Fruit fly (Drosophila melanogaster) whole organism, adult: ENCODE results near the gene PIG-T.

Experiments used
- CG11617 ChIP-seq: fragments of 200-800 bp; sonication (Bioruptor generic); optimal IDR thresholded peaks from 2 replicates; lab custom pipeline; 2017; ENCODE audit warnings: mild to moderate bottlenecking, missing biosample characterization, missing genetic modification reagents, missing genetic modification characterization
- CG12768 ChIP-seq: fragments of 200-800 bp; sonication (Bioruptor generic); optimal IDR thresholded peaks from 2 replicates; lab custom pipeline; 2017; ENCODE audit warnings: missing biosample characterization, missing genetic modification characterization, mild to moderate bottlenecking, moderate library complexity, missing genetic modification reagents
- CG14711 ChIP-seq: fragments of 200-800 bp; sonication (Bioruptor generic); optimal IDR thresholded peaks from 2 replicates; lab custom pipeline; 2018; ENCODE audit warnings: missing biosample characterization, mild to moderate bottlenecking, missing genetic modification characterization, moderate library complexity
- CG1620 ChIP-seq: fragments of 200-800 bp; sonication (Bioruptor generic); optimal IDR thresholded peaks from 2 replicates; lab custom pipeline; 2016; ENCODE audit warnings: missing biosample characterization, missing genetic modification characterization
- CG33017 ChIP-seq: fragments of 200-800 bp; sonication (Bioruptor generic); optimal IDR thresholded peaks from 2 replicates; lab custom pipeline; 2018; ENCODE audit warnings: missing biosample characterization, mild to moderate bottlenecking, missing genetic modification characterization, moderate library complexity
- CG5204 ChIP-seq: fragments of 200-800 bp; sonication (Bioruptor generic); optimal IDR thresholded peaks from 2 replicates; lab custom pipeline; 2016; ENCODE audit warnings: missing biosample characterization, missing genetic modification characterization
- CG7045 ChIP-seq: fragments of 200-800 bp; sonication (Bioruptor generic); optimal IDR thresholded peaks from 2 replicates; lab custom pipeline; 2017; ENCODE audit warnings: missing biosample characterization, mild to moderate bottlenecking, missing genetic modification characterization
- CG7101 ChIP-seq: fragments of 200-800 bp; sonication (Bioruptor generic); optimal IDR thresholded peaks from 2 replicates; lab custom pipeline; 2018; ENCODE audit warnings: missing biosample characterization, mild to moderate bottlenecking, missing genetic modification characterization, moderate library complexity
- Clk ChIP-seq: fragments of 200-800 bp; sonication (Bioruptor generic); optimal IDR thresholded peaks from 2 replicates; lab custom pipeline; 2017; ENCODE audit warnings: missing biosample characterization, missing genetic modification characterization
- Crg-1 ChIP-seq: fragments of 200-800 bp; sonication (Bioruptor generic); optimal IDR thresholded peaks from 2 replicates; lab custom pipeline; 2016; ENCODE audit warnings: missing biosample characterization, missing genetic modification characterization
- Hr96 ChIP-seq: fragments of 200-800 bp; sonication (Bioruptor generic); optimal IDR thresholded peaks from 2 replicates; lab custom pipeline; 2016; ENCODE audit warnings: missing biosample characterization, missing genetic modification characterization
- Mnt ChIP-seq: fragments of 200-800 bp; sonication (Bioruptor generic); optimal IDR thresholded peaks from 2 replicates; lab custom pipeline; 2016; ENCODE audit warnings: missing biosample characterization, mild to moderate bottlenecking, missing genetic modification characterization
- bab1 ChIP-seq: fragments of 200-800 bp; sonication (Bioruptor generic); optimal IDR thresholded peaks from 3 replicates; lab custom pipeline; 2019; ENCODE audit warnings: missing biosample characterization, mild to moderate bottlenecking, missing genetic modification characterization, moderate library complexity
- cic ChIP-seq: fragments of 200-800 bp; sonication (Bioruptor generic); optimal IDR thresholded peaks from 2 replicates; lab custom pipeline; 2017; ENCODE audit warnings: missing biosample characterization, mild to moderate bottlenecking, missing genetic modification characterization, moderate library complexity
- cnc ChIP-seq, 2 experiments: fragments of >200 bp; optimal IDR thresholded peaks; 2 replicates each; lab custom pipeline; 2017
- kay ChIP-seq: fragments of 200-800 bp; sonication (Bioruptor generic); peaks from one replicate; lab custom pipeline; 2016; ENCODE audit warnings: missing biosample characterization, missing genetic modification characterization, borderline replicate concordance
- ovo ChIP-seq: fragments of 200-800 bp; sonication (Bioruptor generic); optimal IDR thresholded peaks from 2 replicates; lab custom pipeline; 2016; ENCODE audit warnings: missing biosample characterization, missing genetic modification characterization
- pad ChIP-seq: fragments of 200-800 bp; sonication (Bioruptor generic); optimal IDR thresholded peaks from 3 replicates; lab custom pipeline; 2017; ENCODE audit warnings: missing biosample characterization, missing genetic modification characterization, mild to moderate bottlenecking, moderate library complexity, missing genetic modification reagents
- tj ChIP-seq: fragments of 200-800 bp; sonication (Bioruptor generic); optimal IDR thresholded peaks from 3 replicates; lab custom pipeline; 2017; ENCODE audit warnings: missing biosample characterization, mild to moderate bottlenecking, missing genetic modification characterization, moderate library complexity
- toe ChIP-seq: fragments of 200-800 bp; sonication (Bioruptor generic); optimal IDR thresholded peaks from 2 replicates; lab custom pipeline; 2016; ENCODE audit warnings: missing biosample characterization, missing genetic modification characterization

PIG-T gene

DNA sequence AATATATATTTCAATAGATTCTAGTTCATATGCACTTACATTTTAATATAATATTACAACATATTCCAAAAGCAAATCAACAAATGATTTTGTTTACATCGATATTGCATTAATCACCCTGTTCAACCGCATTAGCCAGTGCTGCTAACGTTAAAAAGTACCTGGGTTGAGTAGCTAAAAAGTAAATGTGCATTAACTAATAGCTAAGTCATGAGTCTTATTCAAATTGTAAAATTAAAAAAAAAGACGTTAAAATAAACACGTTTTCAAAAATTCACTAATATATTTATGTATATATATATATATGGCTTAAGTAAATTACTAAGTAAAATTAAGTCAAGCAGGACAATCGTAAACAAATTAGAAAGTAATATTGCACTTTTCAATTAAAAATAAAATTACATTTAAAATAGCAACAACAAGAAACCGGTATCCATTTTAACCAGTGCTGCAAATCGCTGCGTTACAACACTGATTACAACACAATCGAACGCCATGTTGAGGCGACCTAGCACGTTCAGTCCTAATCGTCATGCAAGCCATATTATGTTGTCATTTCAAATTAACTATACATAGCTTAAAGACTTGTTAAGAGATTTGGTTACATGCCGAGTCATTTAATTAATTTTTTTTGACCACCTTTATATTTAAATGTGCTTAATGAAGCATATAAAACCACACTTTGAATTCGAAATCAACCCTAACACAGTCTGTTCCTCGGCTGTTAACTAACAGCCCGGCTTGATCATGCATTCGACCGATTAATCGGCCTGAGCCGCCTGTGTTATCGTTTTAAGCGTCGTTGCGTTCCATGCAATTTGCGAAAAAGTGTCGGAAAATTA, 8.7 kb downstream of the PIG-T start, which contains the start of gene CG10555:
TSS of gene CG10555 (plus strand) at position 764 of the 842 bp plus-strand sequence.
- TF ChIP-seq Clk (peak; percentile 72), pad (GFP tag; lab: Kevin White, UChicago) (peak; percentile 82), toe (GFP tag; lab: Kevin White, UChicago) (peak; percentile 88), CG7101 (tag; lab: Kevin White, UChicago) (peak; percentile 81), CG33017 (tag; lab: Kevin White, UChicago) (no peak), Hr96 (GFP tag; lab: Kevin White, UChicago) (no peak), CG12768 (GFP tag; lab: Kevin White, UChicago) (peak; percentile 63), CG14711 (tag; lab: Kevin White, UChicago) (peak; percentile 81), Mnt (GFP tag; lab: Kevin White, UChicago) (peak; percentile 82), kay (no peak), CG5204 (GFP tag; lab: Kevin White, UChicago) (peak; percentile 79), CG7045 (peak; percentile 69), cnc (optimal IDR thresholded peaks at IDR 0.05; lab: Kevin White, UChicago) (no peak), CG1620 (GFP tag; lab: Kevin White, UChicago) (peak; percentile 93), bab1 (GFP tag; lab: Kevin White, UChicago) (peak; percentile 98), CG11617 (GFP tag; lab: Kevin White, UChicago) (peak; percentile 93), ovo (peak; percentile 88), tj (peak; percentile 85), Crg-1 (GFP tag; lab: Kevin White, UChicago) (peak; percentile 85), cic (GFP tag; lab: Kevin White, UChicago) (no peak)

DNA sequence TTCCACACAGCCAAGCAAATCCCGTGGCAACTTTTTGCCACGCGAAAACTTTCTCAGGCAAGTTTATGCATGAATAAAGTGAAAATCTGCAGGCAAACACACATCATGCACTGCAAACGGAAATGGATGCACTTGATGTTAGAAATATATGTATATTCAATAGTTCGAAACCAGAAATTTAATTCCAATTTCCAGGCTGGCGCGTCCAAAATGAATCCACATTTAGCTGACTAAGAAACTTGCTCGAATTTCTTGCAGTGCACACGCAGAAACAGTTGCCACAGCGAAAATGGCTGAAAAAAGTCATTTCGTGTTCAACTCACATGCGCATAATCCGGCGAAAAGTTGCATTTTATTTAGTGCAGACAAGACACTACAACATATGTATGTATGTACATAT, 10.5 kb downstream of the PIG-T start:
- TF ChIP-seq Mnt (GFP tag; lab: Kevin White, UChicago): no peak
- no peak for TF ChIP-seq kay
- TF ChIP-seq Crg-1 (GFP tag; lab: Kevin White, UChicago): no peak
- TF ChIP-seq CG14711 (tag; lab: Kevin White, UChicago): no peak
- no peak for TF ChIP-seq toe (GFP tag; lab: Kevin White, UChicago)
- TF ChIP-seq CG33017 (tag; lab: Kevin White, UChicago): no peak
- TF ChIP-seq cic (GFP tag; lab: Kevin White, UChicago): no peak
- TF ChIP-seq bab1 (GFP tag; lab: Kevin White, UChicago): no peak
- TF ChIP-seq CG12768 (GFP tag; lab: Kevin White, UChicago): no peak
- no peak for TF ChIP-seq ovo
- TF ChIP-seq CG7045: no peak

DNA sequence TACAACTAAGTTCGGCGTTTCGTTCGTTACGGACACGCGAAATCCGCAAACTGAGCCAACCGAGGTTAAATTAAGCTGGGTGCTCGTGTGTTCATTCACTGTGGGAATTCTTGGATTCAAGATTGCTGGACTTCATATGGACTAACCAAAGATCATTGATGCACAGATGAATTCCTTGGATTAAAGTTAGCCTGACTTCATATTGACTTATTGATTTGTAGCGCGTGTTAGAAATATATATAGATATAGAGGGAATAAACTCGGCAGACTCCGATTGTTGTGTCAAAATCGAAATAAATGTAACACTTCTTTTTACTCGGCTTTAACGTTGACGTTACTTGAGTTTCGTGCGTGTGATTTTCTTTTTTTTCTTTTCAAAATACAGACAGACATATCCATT, 21.6 kb downstream of the PIG-T start, which contains the start of gene CG1387:
TSS of gene CG1387 (plus strand) at position 301 of the 400 bp plus-strand sequence.
- TF ChIP-seq toe (GFP tag; lab: Kevin White, UChicago): no peak
- TF ChIP-seq tj: no peak
- no peak for TF ChIP-seq ovo
- no peak for TF ChIP-seq Crg-1 (GFP tag; lab: Kevin White, UChicago)
- TF ChIP-seq CG12768 (GFP tag; lab: Kevin White, UChicago): no peak
- no peak for TF ChIP-seq pad (GFP tag; lab: Kevin White, UChicago)
- TF ChIP-seq CG7101 (tag; lab: Kevin White, UChicago): no peak
- TF ChIP-seq Hr96 (GFP tag; lab: Kevin White, UChicago): no peak
- TF ChIP-seq CG11617 (GFP tag; lab: Kevin White, UChicago): no peak
- TF ChIP-seq CG7045: no peak
- no peak for TF ChIP-seq kay
- no peak for TF ChIP-seq Mnt (GFP tag; lab: Kevin White, UChicago)
- no peak for TF ChIP-seq bab1 (GFP tag; lab: Kevin White, UChicago)
- no peak for TF ChIP-seq CG5204 (GFP tag; lab: Kevin White, UChicago)
- TF ChIP-seq CG14711 (tag; lab: Kevin White, UChicago): no peak
- no peak for TF ChIP-seq CG1620 (GFP tag; lab: Kevin White, UChicago)
- no peak for TF ChIP-seq cnc (optimal IDR thresholded peaks at IDR 0.05; lab: Kevin White, UChicago)
- TF ChIP-seq cic (GFP tag; lab: Kevin White, UChicago): no peak

DNA sequence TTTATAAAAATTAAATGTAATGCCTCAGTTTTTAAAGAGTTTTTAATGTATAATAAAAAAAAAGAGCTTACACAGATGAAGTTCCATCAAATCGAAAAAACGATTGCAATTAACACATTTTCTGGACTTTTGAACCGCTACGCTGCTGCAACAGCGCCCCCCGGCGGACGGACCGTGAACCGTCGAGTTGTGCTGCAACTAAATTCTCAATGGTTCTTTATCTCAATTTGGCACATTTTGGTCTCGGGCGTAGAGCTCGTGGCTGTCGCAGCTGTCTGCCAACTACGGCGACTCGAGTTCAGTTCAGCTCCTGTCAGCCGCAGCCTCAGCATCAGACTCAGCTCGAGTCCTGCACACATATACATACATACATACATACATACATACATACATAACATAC, 35.3 kb downstream of the PIG-T start:
- no peak for TF ChIP-seq cic (GFP tag; lab: Kevin White, UChicago)
- no peak for TF ChIP-seq CG14711 (tag; lab: Kevin White, UChicago)

DNA sequence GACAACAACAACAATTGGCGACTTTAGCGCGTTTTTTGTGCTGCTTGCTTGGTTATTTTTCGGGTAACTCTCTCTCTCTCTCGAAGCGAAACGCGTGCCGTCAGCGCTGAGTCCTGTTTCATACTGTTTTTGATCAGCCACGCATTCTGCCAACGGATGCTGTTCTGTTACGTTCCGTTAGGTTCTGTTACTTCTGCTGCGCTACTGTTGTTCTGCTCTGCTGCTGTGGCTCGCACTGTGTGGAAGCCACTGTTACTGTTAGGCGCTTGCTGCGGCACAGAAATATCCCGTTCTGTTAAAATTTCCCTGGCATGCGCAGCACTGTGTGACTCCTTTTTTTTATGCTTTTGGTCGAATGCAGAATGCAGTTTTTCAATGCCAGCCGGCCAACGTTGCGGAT, 40.0 kb downstream of the PIG-T start, which contains the start of gene nAChRalpha3:
TSS of gene nAChRalpha3 (minus strand) at position 101 of the 400 bp plus-strand sequence.
- TF ChIP-seq cnc (optimal IDR thresholded peaks at IDR 0.05; lab: Kevin White, UChicago): no peak
- TF ChIP-seq bab1 (GFP tag; lab: Kevin White, UChicago): no peak
- TF ChIP-seq CG7045: no peak
- no peak for TF ChIP-seq cic (GFP tag; lab: Kevin White, UChicago)
- TF ChIP-seq CG1620 (GFP tag; lab: Kevin White, UChicago): no peak
- TF ChIP-seq toe (GFP tag; lab: Kevin White, UChicago): no peak
- TF ChIP-seq ovo: no peak
- no peak for TF ChIP-seq Crg-1 (GFP tag; lab: Kevin White, UChicago)
- no peak for TF ChIP-seq CG11617 (GFP tag; lab: Kevin White, UChicago)
- no peak for TF ChIP-seq Hr96 (GFP tag; lab: Kevin White, UChicago)
- no peak for TF ChIP-seq pad (GFP tag; lab: Kevin White, UChicago)
- no peak for TF ChIP-seq CG7101 (tag; lab: Kevin White, UChicago)
- no peak for TF ChIP-seq Mnt (GFP tag; lab: Kevin White, UChicago)
- no peak for TF ChIP-seq CG12768 (GFP tag; lab: Kevin White, UChicago)
- TF ChIP-seq Clk: no peak
- TF ChIP-seq kay: no peak
- TF ChIP-seq tj: no peak
- TF ChIP-seq CG5204 (GFP tag; lab: Kevin White, UChicago): no peak
- no peak for TF ChIP-seq CG14711 (tag; lab: Kevin White, UChicago)
